Worm (Caenorhabditis elegans) whole organism, young adult: Measurements from ENCODE around the gene srw-99.
A peak's percentile ranks its signal among the peaks of the same experiment; 100 is the strongest.

Experiments used
- D2030.7 ChIP-seq: fragments of 200-800 bp; sonication (Bioruptor generic); IDR thresholded peaks from 2 replicates; pipeline ENCODE4 v1.3.6; 2022; ENCODE audit warnings: missing genetic modification reagents, missing genetic modification characterization, missing compliant biosample characterization
- F22D6.2 ChIP-seq: sonication (generic microtip); optimal IDR thresholded peaks from 2 replicates; lab custom pipeline; 2016; ENCODE audit warnings: mild to moderate bottlenecking, missing genetic modification characterization, missing compliant biosample characterization
- F23B12.7 ChIP-seq: sonication (generic microtip); optimal IDR thresholded peaks from 2 replicates; lab custom pipeline; 2017; ENCODE audit warnings: missing genetic modification characterization, mild to moderate bottlenecking, missing compliant biosample characterization, antibody characterized with exemption, moderate library complexity; ENCODE audit not compliant: insufficient read depth
- F33H1.4 ChIP-seq: fragments of 200-800 bp; sonication (Bioruptor generic); IDR thresholded peaks from 2 replicates; pipeline ENCODE4 v1.3.6; 2022; ENCODE audit warnings: missing genetic modification reagents, missing genetic modification characterization, missing compliant biosample characterization
- F37B4.10 ChIP-seq: fragments of 200-800 bp; sonication (Bioruptor generic); IDR thresholded peaks from 2 replicates; pipeline ENCODE4 v1.3.6; 2022; ENCODE audit warnings: missing genetic modification characterization, missing compliant biosample characterization
- F57A8.1 ChIP-seq: fragments of 200-800 bp; sonication (Bioruptor generic); optimal IDR thresholded peaks from 2 replicates; lab custom pipeline; 2018; ENCODE audit warnings: mild to moderate bottlenecking, missing genetic modification characterization, moderate library complexity, missing compliant biosample characterization
- K11D2.4 ChIP-seq: fragments of 200-800 bp; sonication (Bioruptor generic); IDR thresholded peaks from 2 replicates; pipeline ENCODE4 v1.3.6; 2022; ENCODE audit warnings: missing genetic modification reagents, missing genetic modification characterization, missing compliant biosample characterization
- T26A5.8 ChIP-seq: sonication (generic microtip); optimal IDR thresholded peaks from 2 replicates; lab custom pipeline; 2016; ENCODE audit warnings: missing genetic modification characterization, missing compliant biosample characterization
- Y56A3A.18 ChIP-seq: fragments of 200-800 bp; sonication (Bioruptor generic); IDR thresholded peaks from 2 replicates; pipeline ENCODE4 v1.3.6; 2022; ENCODE audit warnings: missing genetic modification reagents, missing genetic modification characterization, missing compliant biosample characterization
- Y79H2A.3 ChIP-seq: fragments of 200-800 bp; sonication (Bioruptor generic); conservative IDR thresholded peaks from 2 replicates; pipeline ENCODE4 v1.3.6; 2022; ENCODE audit warnings: missing genetic modification reagents, missing genetic modification characterization, missing compliant biosample characterization
- ZK185.1 ChIP-seq: sonication (generic microtip); optimal IDR thresholded peaks from 2 replicates; lab custom pipeline; 2016; ENCODE audit warnings: mild to moderate bottlenecking, missing genetic modification characterization, missing compliant biosample characterization; ENCODE audit not compliant: poor library complexity, severe bottlenecking
- aptf-2 ChIP-seq: fragments of 200-800 bp; sonication (Bioruptor generic); conservative IDR thresholded peaks from 2 replicates; pipeline ENCODE4 v1.3.6; 2022; ENCODE audit warnings: missing genetic modification reagents, missing genetic modification characterization, missing compliant biosample characterization
- aptf-3 ChIP-seq: fragments of 200-800 bp; sonication (Bioruptor generic); IDR thresholded peaks from 2 replicates; pipeline ENCODE4 v1.3.6; 2022; ENCODE audit warnings: missing genetic modification characterization, missing compliant biosample characterization
- attf-3 ChIP-seq: fragments of 200-800 bp; sonication (Bioruptor generic); conservative IDR thresholded peaks from 2 replicates; pipeline ENCODE4 v1.3.6; 2022; ENCODE audit warnings: missing genetic modification reagents, missing genetic modification characterization, missing compliant biosample characterization
- attf-6 ChIP-seq: fragments of 200-800 bp; sonication (Bioruptor generic); IDR thresholded peaks from 2 replicates; pipeline ENCODE4 v1.3.6; 2022; ENCODE audit warnings: missing genetic modification reagents, missing genetic modification characterization, missing compliant biosample characterization
- bed-1 ChIP-seq: fragments of 200-800 bp; sonication (Bioruptor generic); IDR thresholded peaks from 2 replicates; pipeline ENCODE4 v1.3.6; 2022; ENCODE audit warnings: missing genetic modification reagents, missing genetic modification characterization, missing compliant biosample characterization
- ceh-100 ChIP-seq: fragments of 200-800 bp; sonication (Bioruptor generic); IDR thresholded peaks from 2 replicates; pipeline ENCODE4 v1.3.6; 2022; ENCODE audit warnings: missing genetic modification reagents, missing genetic modification characterization, missing compliant biosample characterization
- ceh-27 ChIP-seq: fragments of 200-800 bp; sonication (Bioruptor generic); optimal IDR thresholded peaks from 2 replicates; lab custom pipeline; 2018; ENCODE audit warnings: mild to moderate bottlenecking, missing genetic modification characterization, moderate library complexity, missing compliant biosample characterization
- ceh-91 ChIP-seq: fragments of 200-800 bp; sonication (Bioruptor generic); IDR thresholded peaks from 2 replicates; pipeline ENCODE4 v1.3.6; 2022; ENCODE audit warnings: missing genetic modification reagents, missing genetic modification characterization, missing compliant biosample characterization
- egl-18 ChIP-seq: fragments of 200-800 bp; sonication (Bioruptor generic); IDR thresholded peaks from 2 replicates; pipeline ENCODE4 v1.3.6; 2022; ENCODE audit warnings: missing genetic modification reagents, missing genetic modification characterization, missing compliant biosample characterization
- egrh-3 ChIP-seq: fragments of 200-800 bp; sonication (Bioruptor generic); IDR thresholded peaks from 2 replicates; pipeline ENCODE4 v1.3.6; 2022; ENCODE audit warnings: missing genetic modification reagents, missing genetic modification characterization, missing compliant biosample characterization
- gei-17 ChIP-seq: fragments of 200-800 bp; sonication (Bioruptor generic); optimal IDR thresholded peaks from 2 replicates; lab custom pipeline; 2018; ENCODE audit warnings: mild to moderate bottlenecking, missing genetic modification characterization, missing compliant biosample characterization
- hlh-12 ChIP-seq: sonication (generic microtip); optimal IDR thresholded peaks from 2 replicates; lab custom pipeline; 2016; ENCODE audit warnings: missing genetic modification characterization, missing compliant biosample characterization
- hmg-1.2 ChIP-seq: fragments of 200-800 bp; sonication (Bioruptor generic); IDR thresholded peaks from 2 replicates; pipeline ENCODE4 v1.3.6; 2022; ENCODE audit warnings: missing genetic modification reagents, missing genetic modification characterization, missing compliant biosample characterization
- lin-35 ChIP-seq, 3 experiments: fragments of 150-350 bp in 2 of 3; sonication (generic microtip) in 1 of 3; optimal IDR thresholded peaks; 2 replicates each; lab custom pipeline; 2014 to 2018; ENCODE audit warnings: missing biosample characterization in 3 of 3, missing genetic modification characterization in 3 of 3, missing genetic modification reagents in 3 of 3
- lir-1 ChIP-seq: fragments of 200-800 bp; sonication (Bioruptor generic); conservative IDR thresholded peaks from 2 replicates; pipeline ENCODE4 v1.3.6; 2022; ENCODE audit warnings: missing genetic modification reagents, missing genetic modification characterization, missing compliant biosample characterization
- lsl-1 ChIP-seq: fragments of 200-800 bp; sonication (Bioruptor generic); optimal IDR thresholded peaks from 2 replicates; lab custom pipeline; 2018; ENCODE audit warnings: mild to moderate bottlenecking, missing genetic modification characterization, moderate library complexity, missing compliant biosample characterization
- lsy-27 ChIP-seq: sonication (generic microtip); optimal IDR thresholded peaks from 2 replicates; lab custom pipeline; 2017; ENCODE audit warnings: missing genetic modification characterization, mild to moderate bottlenecking, missing compliant biosample characterization, antibody characterized with exemption, missing genotype, borderline replicate concordance; ENCODE audit not compliant: insufficient read depth
- madf-6 ChIP-seq: fragments of 200-800 bp; sonication (Bioruptor generic); IDR thresholded peaks from 2 replicates; pipeline ENCODE4 v1.3.6; 2022; ENCODE audit warnings: missing genetic modification reagents, missing genetic modification characterization, missing compliant biosample characterization
- madf-8 ChIP-seq: fragments of 200-800 bp; sonication (Bioruptor generic); conservative IDR thresholded peaks from 2 replicates; pipeline ENCODE4 v1.3.6; 2022; ENCODE audit warnings: missing genetic modification reagents, missing genetic modification characterization, missing compliant biosample characterization
- mel-28 ChIP-seq: sonication (generic microtip); optimal IDR thresholded peaks from 2 replicates; lab custom pipeline; 2016; ENCODE audit warnings: borderline replicate concordance, mild to moderate bottlenecking, missing genetic modification characterization, missing compliant biosample characterization
- nfya-1 ChIP-seq: sonication (generic microtip); optimal IDR thresholded peaks from 2 replicates; lab custom pipeline; 2017; ENCODE audit warnings: antibody characterized with exemption, missing compliant biosample characterization, missing genetic modification characterization, borderline replicate concordance; ENCODE audit not compliant: insufficient read depth
- nfyb-1 ChIP-seq: fragments of 200-800 bp; sonication (Bioruptor generic); IDR thresholded peaks from 2 replicates; pipeline ENCODE4 v1.3.6; 2022; ENCODE audit warnings: missing genetic modification reagents, missing genetic modification characterization, missing compliant biosample characterization
- nhr-27 ChIP-seq: fragments of 200-800 bp; sonication (Bioruptor generic); optimal IDR thresholded peaks from 2 replicates; lab custom pipeline; 2018; ENCODE audit warnings: mild to moderate bottlenecking, missing genetic modification characterization, moderate library complexity, missing compliant biosample characterization
- zfh-2 ChIP-seq: fragments of 200-800 bp; sonication (Bioruptor generic); conservative IDR thresholded peaks from 2 replicates; pipeline ENCODE4 v1.3.6; 2022; ENCODE audit warnings: missing genetic modification reagents, missing genetic modification characterization, missing compliant biosample characterization
- ztf-18 ChIP-seq: sonication (generic microtip); optimal IDR thresholded peaks from 2 replicates; lab custom pipeline; 2016; ENCODE audit warnings: missing genotype, mild to moderate bottlenecking, missing genetic modification characterization, missing compliant biosample characterization

srw-99 gene

ce11 chrV:1685328-1685727 lies 23.2 kb upstream of the srw-99 start, which contains the start of gene srh-5:
srh-5 (plus strand) TSS chrV:1685628.
- TF ChIP-seq ceh-91 (GFP tag; lab: Robert Waterston, UW) (no peak), hlh-12 (tag; lab: Kevin White, UChicago) (no peak), K11D2.4 (GFP tag; lab: Robert Waterston, UW) (no peak), nfyb-1 (GFP tag; lab: Robert Waterston, UW) (no peak), F33H1.4 (no peak), nhr-27 (tag; lab: Kevin White, UChicago) (no peak), mel-28 (no peak), F22D6.2 (no peak), T26A5.8 (tag; lab: Kevin White, UChicago) (no peak), lir-1 (no peak), F23B12.7 (tag; lab: Kevin White, UChicago) (no peak), zfh-2 (GFP tag; lab: Robert Waterston, UW) (no peak), attf-6 (GFP tag; lab: Robert Waterston, UW) (no peak), aptf-3 (GFP tag; lab: Robert Waterston, UW) (no peak), D2030.7 (GFP tag; lab: Robert Waterston, UW) (no peak), attf-3 (GFP tag; lab: Robert Waterston, UW) (no peak), madf-8 (GFP tag; lab: Robert Waterston, UW) (no peak), Y56A3A.18 (GFP tag; lab: Robert Waterston, UW) (no peak), ceh-27 (no peak), bed-1 (GFP tag; lab: Robert Waterston, UW) (no peak)

DNA sequence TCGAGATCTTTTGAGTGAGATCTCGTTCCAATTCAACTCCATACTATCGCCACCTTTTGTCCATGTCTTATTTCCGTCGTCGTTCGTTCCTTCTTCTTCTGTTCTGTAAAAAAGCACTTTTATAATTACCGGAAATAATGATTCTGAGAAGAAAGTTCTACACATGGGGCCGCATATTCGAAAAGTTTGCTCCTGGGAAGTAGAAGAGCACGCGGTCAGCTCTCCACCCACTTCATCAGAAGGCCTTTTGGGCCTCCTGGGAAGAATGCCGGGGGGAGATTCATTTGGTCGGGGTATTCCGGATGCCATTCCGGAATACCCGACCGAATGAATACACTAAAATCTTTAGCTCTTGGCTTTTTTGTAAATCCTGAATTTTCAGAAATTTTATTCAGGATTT lies 16.0 kb upstream of the srw-99 start, which contains the start of gene Y46H3C.5:
TSS of gene Y46H3C.5 (minus strand) at position 2 of the 400 bp plus-strand sequence.
- peak; percentile 80 for TF ChIP-seq aptf-2 (GFP tag; lab: Robert Waterston, UW)
- TF ChIP-seq aptf-3 (GFP tag; lab: Robert Waterston, UW), result 0 out of 2 replicates have a peak, but pooled peaks have one; percentile 63
- TF ChIP-seq, all 124 proteins: peak for 2; not testable (repeated sequence) for 122

- peak; percentile 94 for TF ChIP-seq aptf-2 (GFP tag; lab: Robert Waterston, UW)
- TF ChIP-seq aptf-3 (GFP tag; lab: Robert Waterston, UW), result 0 out of 2 replicates have a peak, but pooled peaks have one; percentile 60
- peak; percentile 65 for TF ChIP-seq hmg-1.2 (GFP tag; lab: Robert Waterston, UW)
Observed at ce11 chrV:1693876-1694275, 14.7 kb upstream of the srw-99 start, which contains the start of gene Y46H3C.7. Y46H3C.7 (minus strand) TSS chrV:1694022.

ce11 chrV:1698400-1698799 lies 10.1 kb upstream of the srw-99 start:
- TF ChIP-seq egl-18 (GFP tag; lab: Robert Waterston, UW) (no peak), egrh-3 (GFP tag; lab: Robert Waterston, UW) (peak; percentile 49; the same call in 1 of the 2 replicates), zfh-2 (GFP tag; lab: Robert Waterston, UW) (peak; percentile 79)

ce11 chrV:1699228-1699795 lies 9.2 kb upstream of the srw-99 start:
- TF ChIP-seq zfh-2 (GFP tag; lab: Robert Waterston, UW) (peak; percentile 89), attf-6 (GFP tag; lab: Robert Waterston, UW) (0 out of 2 replicates have a peak, but pooled peaks have one; percentile 25), lin-35 (GFP tag; optimal IDR thresholded peaks at IDR 0.05; lab: Kevin White, UChicago) (no peak), egrh-3 (GFP tag; lab: Robert Waterston, UW) (peak; percentile 78)

DNA sequence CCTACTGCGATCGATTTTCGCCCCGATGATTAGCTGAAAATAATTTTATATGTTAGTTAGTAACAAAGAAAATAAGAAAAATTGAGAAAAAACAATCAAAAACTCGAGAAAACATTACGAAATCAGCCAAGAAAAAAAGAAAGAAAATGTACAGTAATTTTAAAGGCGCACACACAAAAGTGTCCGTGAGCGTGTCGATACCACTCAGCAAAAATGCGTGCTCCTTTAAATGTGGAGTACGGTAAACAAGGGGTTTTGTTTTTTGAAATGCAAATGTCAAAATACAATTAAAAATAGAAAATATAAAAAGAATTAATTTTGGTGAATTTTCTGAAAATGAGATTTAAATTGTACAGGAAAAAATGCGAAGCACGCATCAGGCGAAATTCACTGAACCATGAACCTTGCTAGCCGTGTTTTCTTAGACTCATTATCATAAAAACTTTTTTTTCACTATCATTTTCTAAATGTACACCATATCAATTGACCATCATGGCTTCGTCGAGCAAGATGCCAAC lies 6.9 kb upstream of the srw-99 start, which contains the start of gene srw-90:
TSS of gene srw-90 (plus strand) at position 468 of the 518 bp plus-strand sequence.
- TF ChIP-seq lsy-27 (tag; lab: Kevin White, UChicago) (no peak), nfya-1 (tag; lab: Kevin White, UChicago) (no peak), F33H1.4 (peak; percentile 73), lsl-1 (GFP tag; lab: Kevin White, UChicago) (peak; percentile 85), ceh-100 (no peak), ztf-18 (no peak), Y79H2A.3 (GFP tag; lab: Robert Waterston, UW) (no peak), mel-28 (no peak), madf-6 (GFP tag; lab: Robert Waterston, UW) (peak; percentile 72), ZK185.1 (tag; lab: Kevin White, UChicago) (no peak), F57A8.1 (GFP tag; lab: Kevin White, UChicago) (no peak), F37B4.10 (GFP tag; lab: Robert Waterston, UW) (no peak), gei-17 (GFP tag; lab: Kevin White, UChicago) (no peak)
